Fruit fly (Drosophila melanogaster) whole organism, prepupa: ENCODE data around the gene Pif2.

Experiments used
- CG11902 ChIP-seq: fragments of 200-800 bp; sonication (Bioruptor generic); optimal IDR thresholded peaks from 3 replicates; lab custom pipeline; 2016; ENCODE audit warnings: missing biosample characterization, missing genetic modification characterization
- CG3032 ChIP-seq: fragments of 200-800 bp; optimal IDR thresholded peaks from 2 replicates; lab custom pipeline; 2019; ENCODE audit warnings: missing biosample characterization, mild to moderate bottlenecking, missing genetic modification characterization, moderate library complexity
- CG6276 ChIP-seq: fragments of 200-800 bp; sonication (Bioruptor generic); optimal IDR thresholded peaks from 2 replicates; lab custom pipeline; 2017; ENCODE audit warnings: missing biosample characterization, mild to moderate bottlenecking, missing genetic modification characterization
- CG6854 ChIP-seq: fragments of 200-800 bp; sonication (Bioruptor generic); optimal IDR thresholded peaks from 2 replicates; lab custom pipeline; 2017; ENCODE audit warnings: missing biosample characterization, mild to moderate bottlenecking, missing genetic modification characterization
- CG9139 ChIP-seq: fragments of 200-800 bp; sonication (Bioruptor generic); optimal IDR thresholded peaks from 3 replicates; lab custom pipeline; 2017; ENCODE audit warnings: missing biosample characterization, mild to moderate bottlenecking, missing genetic modification characterization
- Lpt ChIP-seq: fragments of 200-800 bp; sonication (Bioruptor generic); optimal IDR thresholded peaks from 3 replicates; lab custom pipeline; 2016; ENCODE audit warnings: missing biosample characterization, missing genetic modification characterization
- Met ChIP-seq: fragments of 200-800 bp; sonication (Bioruptor generic); optimal IDR thresholded peaks from 3 replicates; lab custom pipeline; 2016; ENCODE audit warnings: missing biosample characterization, missing genetic modification characterization
- Sox102F ChIP-seq: fragments of 200-800 bp; sonication (Bioruptor generic); optimal IDR thresholded peaks from 2 replicates; lab custom pipeline; 2016; ENCODE audit warnings: missing biosample characterization, mild to moderate bottlenecking, missing genetic modification characterization
- Sox14 ChIP-seq: fragments of 200-800 bp; sonication (Bioruptor generic); optimal IDR thresholded peaks from 3 replicates; lab custom pipeline; 2016; ENCODE audit warnings: missing biosample characterization, missing genetic modification characterization
- achi ChIP-seq: fragments of 200-800 bp; sonication (Bioruptor generic); optimal IDR thresholded peaks from 3 replicates; lab custom pipeline; 2016; ENCODE audit warnings: missing biosample characterization, missing genetic modification characterization
- fd85E ChIP-seq: fragments of 200-800 bp; sonication (Bioruptor generic); optimal IDR thresholded peaks from 3 replicates; lab custom pipeline; 2016; ENCODE audit warnings: missing biosample characterization, missing genetic modification characterization
- svp ChIP-seq: fragments of 200-800 bp; sonication (Bioruptor generic); peaks from one replicate; lab custom pipeline; 2016; ENCODE audit warnings: missing biosample characterization, missing genetic modification characterization

dm6 chr3R:6580484-6580883, 31.6 kb downstream of the Pif2 start, which contains the start of gene CG2336:
- TF ChIP-seq Sox14 (GFP tag; lab: Kevin White, UChicago) (no peak), CG6276 (GFP tag; lab: Kevin White, UChicago) (no peak), Sox102F (GFP tag; lab: Kevin White, UChicago) (no peak), Met (GFP tag; lab: Kevin White, UChicago) (no peak), svp (GFP tag; lab: Kevin White, UChicago) (no peak), Lpt (GFP tag; lab: Kevin White, UChicago) (no peak), fd85E (GFP tag; lab: Kevin White, UChicago) (no peak), CG11902 (no peak), CG6854 (no peak), CG9139 (GFP tag; lab: Kevin White, UChicago) (no peak), CG3032 (no peak), achi (no peak)
